Worm (Caenorhabditis elegans) whole organism, L4 larva: ENCODE measurements around the gene C03C10.2.

Source experiments
- F26F4.8 ChIP-seq: fragments of 200-800 bp; sonication (Bioruptor generic); conservative IDR thresholded peaks from 2 replicates; pipeline ENCODE4 v1.3.6; 2022; ENCODE audit warnings: missing genetic modification characterization, missing compliant biosample characterization
- T20F7.1 ChIP-seq: fragments of 200-800 bp; sonication (Bioruptor generic); optimal IDR thresholded peaks from 2 replicates; lab custom pipeline; 2018; ENCODE audit warnings: mild to moderate bottlenecking, missing genetic modification characterization, missing compliant biosample characterization
- ama-1 ChIP-seq: fragments of 150-350 bp; optimal IDR thresholded peaks from 2 replicates; lab custom pipeline; 2014; ENCODE audit warnings: inconsistent platforms, mixed read lengths
- ceh-82 ChIP-seq: sonication (generic microtip); optimal IDR thresholded peaks from 2 replicates; lab custom pipeline; 2017; ENCODE audit warnings: missing biosample characterization, missing genetic modification characterization
- cey-2 ChIP-seq: sonication (generic microtip); optimal IDR thresholded peaks from 3 replicates; lab custom pipeline; 2017; ENCODE audit warnings: missing genetic modification characterization, mild to moderate bottlenecking, missing compliant biosample characterization, antibody characterized with exemption, borderline replicate concordance; ENCODE audit not compliant: insufficient read depth
- daf-12 ChIP-seq: fragments of 150-350 bp; optimal IDR thresholded peaks from 2 replicates; lab custom pipeline; 2014; ENCODE audit warnings: missing biosample characterization, missing genetic modification reagents, missing genetic modification characterization
- daf-16 ChIP-seq, 3 experiments: sonication (generic microtip); optimal IDR thresholded peaks; 2 replicates each; lab custom pipeline; 2016 to 2017; ENCODE audit warnings: missing genetic modification characterization in 3 of 3, missing genetic modification reagents in 3 of 3, mild to moderate bottlenecking in 2 of 3, missing compliant biosample characterization in 2 of 3, missing biosample characterization in 1 of 3, moderate library complexity in 1 of 3
- jun-1 ChIP-seq: fragments of 150-350 bp; optimal IDR thresholded peaks from 2 replicates; lab custom pipeline; 2014; ENCODE audit warnings: missing biosample characterization, missing genetic modification reagents, missing genetic modification characterization
- lin-13 ChIP-seq: fragments of 150-350 bp; optimal IDR thresholded peaks from 2 replicates; lab custom pipeline; 2014; ENCODE audit warnings: missing biosample characterization, missing genetic modification reagents, missing genetic modification characterization
- mxl-3 ChIP-seq: fragments of 200-800 bp; sonication (Bioruptor generic); optimal IDR thresholded peaks from 2 replicates; lab custom pipeline; 2018; ENCODE audit warnings: mild to moderate bottlenecking, missing genetic modification characterization, missing compliant biosample characterization
- nhr-10 ChIP-seq: fragments of 150-350 bp; optimal IDR thresholded peaks from 2 replicates; lab custom pipeline; 2014; ENCODE audit warnings: missing biosample characterization, missing genetic modification characterization
- pha-4 ChIP-seq, 2 experiments: fragments of 150-350 bp in 1 of 2; fragments of 200-800 bp in 1 of 2; sonication (Bioruptor generic) in 1 of 2; IDR thresholded peaks in 1 of 2; optimal IDR thresholded peaks in 1 of 2; 2 replicates each; pipeline versions ENCODE4 v1.3.6 to Lab custom; 2014 to 2022; ENCODE audit warnings: missing genetic modification characterization in 2 of 2, missing genetic modification reagents in 2 of 2, missing biosample characterization in 1 of 2, missing compliant biosample characterization in 1 of 2
- saeg-2 ChIP-seq: fragments of 200-800 bp; sonication (Bioruptor generic); IDR thresholded peaks from 2 replicates; pipeline ENCODE4 v1.3.6; 2022; ENCODE audit warnings: missing genetic modification reagents, missing genetic modification characterization, missing compliant biosample characterization
- spr-1 ChIP-seq: sonication (generic microtip); optimal IDR thresholded peaks from 2 replicates; lab custom pipeline; 2016; ENCODE audit warnings: mild to moderate bottlenecking, missing genetic modification characterization, missing compliant biosample characterization

- TF ChIP-seq saeg-2 (GFP tag; lab: Robert Waterston, UW) (no peak), T20F7.1 (no peak), cey-2 (tag; lab: Kevin White, UChicago) (no peak), ceh-82 (no peak), nhr-10 (tag; lab: Kevin White, UChicago) (no peak), jun-1 (tag; lab: Kevin White, UChicago) (no peak), spr-1 (no peak), mxl-3 (no peak), pha-4 (GFP tag; IDR thresholded peaks at IDR 0.05; lab: Robert Waterston, UW) (no peak), pha-4 (tag; optimal IDR thresholded peaks at IDR 0.05; lab: Kevin White, UChicago) (no peak), daf-16 (GFP tag; optimal IDR thresholded peaks at IDR 0.05; lab: Kevin White, UChicago) (no peak), daf-16 (tag; optimal IDR thresholded peaks at IDR 0.05; lab: Kevin White, UChicago) (no peak), F26F4.8 (no peak), lin-13 (GFP tag; lab: Kevin White, UChicago) (no peak), daf-12 (no peak), ama-1 (lab: Kevin White, UChicago) (no peak)
These were observed 16.4 kb downstream of the C03C10.2 start for ce11 chrIII:4107227-4107626.
